Worm (Caenorhabditis elegans) whole organism, L2 larva: ENCODE results near the gene mccc-2.

Source experiments
- F13H6.1 ChIP-seq: sonication (generic microtip); optimal IDR thresholded peaks from 2 replicates; lab custom pipeline; 2016; ENCODE audit warnings: missing genetic modification characterization, missing compliant biosample characterization
- ama-1 ChIP-seq: fragments of 150-350 bp; optimal IDR thresholded peaks from 2 replicates; lab custom pipeline; 2018; ENCODE audit warnings: inconsistent platforms
- crh-2 ChIP-seq: sonication (generic microtip); optimal IDR thresholded peaks from 2 replicates; lab custom pipeline; 2017; ENCODE audit warnings: missing biosample characterization, missing genetic modification characterization
- dmd-4 ChIP-seq: sonication (generic microtip); optimal IDR thresholded peaks from 2 replicates; lab custom pipeline; 2017; ENCODE audit warnings: missing biosample characterization, missing genetic modification characterization
- gmeb-1 ChIP-seq: fragments of 150-350 bp; optimal IDR thresholded peaks from 2 replicates; lab custom pipeline; 2014; ENCODE audit warnings: missing biosample characterization, missing genetic modification characterization
- lin-39 ChIP-seq: fragments of 150-350 bp; optimal IDR thresholded peaks from 2 replicates; lab custom pipeline; 2014; ENCODE audit warnings: missing biosample characterization, missing genetic modification reagents, missing genetic modification characterization
- lsy-2 ChIP-seq, 2 experiments: fragments of 150-350 bp in 1 of 2; sonication (generic microtip) in 1 of 2; optimal IDR thresholded peaks; 2 replicates each; lab custom pipeline; 2014 to 2017; ENCODE audit warnings: missing biosample characterization in 2 of 2, missing genetic modification characterization in 2 of 2
- mab-5 ChIP-seq: fragments of 150-350 bp; optimal IDR thresholded peaks from 2 replicates; lab custom pipeline; 2014; ENCODE audit warnings: missing biosample characterization, missing genetic modification characterization
- nhr-12 ChIP-seq: fragments of 150-350 bp; optimal IDR thresholded peaks from 2 replicates; lab custom pipeline; 2014; ENCODE audit warnings: missing biosample characterization, missing genetic modification characterization
- nhr-77 ChIP-seq: fragments of 150-350 bp; optimal IDR thresholded peaks from 2 replicates; lab custom pipeline; 2014; ENCODE audit warnings: missing biosample characterization, missing genetic modification characterization
- unc-39 ChIP-seq: fragments of 150-350 bp; optimal IDR thresholded peaks from 2 replicates; lab custom pipeline; 2014; ENCODE audit warnings: missing biosample characterization, missing genetic modification characterization

ce11 chrIII:9112479-9112878 lies 23.3 kb upstream of the mccc-2 start:
- TF ChIP-seq mab-5 (tag; lab: Kevin White, UChicago) (no peak), lin-39 (tag; lab: Kevin White, UChicago) (no peak), gmeb-1 (tag; lab: Kevin White, UChicago) (no peak), unc-39 (tag; lab: Kevin White, UChicago) (no peak), lsy-2 (tag; optimal IDR thresholded peaks at IDR 0.05; lab: Kevin White, UChicago) (no peak), ama-1 (lab: Kevin White, UChicago) (no peak), nhr-12 (no peak), crh-2 (no peak), F13H6.1 (tag; lab: Kevin White, UChicago) (no peak), nhr-77 (no peak), dmd-4 (tag; lab: Kevin White, UChicago) (no peak)
